Worm (Caenorhabditis elegans) whole organism, late embryonic: Measurements from ENCODE around the gene nlp-7.

Source experiments
- C38D4.7 ChIP-seq: fragments of 200-800 bp; sonication (Bioruptor generic); optimal IDR thresholded peaks from 2 replicates; lab custom pipeline; 2018; ENCODE audit warnings: mild to moderate bottlenecking, missing genetic modification characterization, moderate library complexity, missing compliant biosample characterization
- dmd-4 ChIP-seq: sonication (generic microtip); optimal IDR thresholded peaks from 2 replicates; lab custom pipeline; 2016; ENCODE audit warnings: borderline replicate concordance, missing genetic modification characterization, missing compliant biosample characterization
- dve-1 ChIP-seq: sonication (generic microtip); optimal IDR thresholded peaks from 2 replicates; lab custom pipeline; 2017; ENCODE audit warnings: antibody characterized with exemption, mild to moderate bottlenecking, missing genetic modification characterization, missing compliant biosample characterization
- fkh-10 ChIP-seq: fragments of 150-350 bp; optimal IDR thresholded peaks from 2 replicates; lab custom pipeline; 2014; ENCODE audit warnings: missing biosample characterization, missing genetic modification reagents, missing genetic modification characterization
- gmeb-2 ChIP-seq: sonication (generic microtip); optimal IDR thresholded peaks from 2 replicates; lab custom pipeline; 2016; ENCODE audit warnings: missing genetic modification characterization, inconsistent platforms, missing compliant biosample characterization
- hlh-13 ChIP-seq: fragments of 200-800 bp; sonication (Bioruptor generic); optimal IDR thresholded peaks from 2 replicates; lab custom pipeline; 2018; ENCODE audit warnings: mild to moderate bottlenecking, missing genetic modification characterization, missing compliant biosample characterization
- madf-2 ChIP-seq: sonication (generic microtip); optimal IDR thresholded peaks from 2 replicates; lab custom pipeline; 2017; ENCODE audit warnings: missing genetic modification characterization, missing compliant biosample characterization
- pag-3 ChIP-seq: sonication (generic microtip); optimal IDR thresholded peaks from 2 replicates; lab custom pipeline; 2016; ENCODE audit warnings: missing compliant biosample characterization, missing genetic modification characterization, borderline replicate concordance
- pha-4 ChIP-seq: fragments of 150-350 bp; optimal IDR thresholded peaks from 2 replicates; lab custom pipeline; 2018; ENCODE audit warnings: missing biosample characterization, missing genetic modification reagents, missing genetic modification characterization
- pqm-1 ChIP-seq: sonication (generic microtip); optimal IDR thresholded peaks from 2 replicates; lab custom pipeline; 2016; ENCODE audit warnings: missing genetic modification characterization, missing compliant biosample characterization
- ref-2 ChIP-seq: sonication (generic microtip); optimal IDR thresholded peaks from 2 replicates; lab custom pipeline; 2016; ENCODE audit warnings: missing genetic modification characterization, missing compliant biosample characterization
- rnt-1 ChIP-seq: sonication (generic microtip); optimal IDR thresholded peaks from 2 replicates; lab custom pipeline; 2016; ENCODE audit warnings: missing genetic modification characterization, missing compliant biosample characterization
- ztf-16 ChIP-seq: sonication (generic microtip); optimal IDR thresholded peaks from 2 replicates; lab custom pipeline; 2017; ENCODE audit warnings: missing genetic modification characterization, missing compliant biosample characterization

DNA sequence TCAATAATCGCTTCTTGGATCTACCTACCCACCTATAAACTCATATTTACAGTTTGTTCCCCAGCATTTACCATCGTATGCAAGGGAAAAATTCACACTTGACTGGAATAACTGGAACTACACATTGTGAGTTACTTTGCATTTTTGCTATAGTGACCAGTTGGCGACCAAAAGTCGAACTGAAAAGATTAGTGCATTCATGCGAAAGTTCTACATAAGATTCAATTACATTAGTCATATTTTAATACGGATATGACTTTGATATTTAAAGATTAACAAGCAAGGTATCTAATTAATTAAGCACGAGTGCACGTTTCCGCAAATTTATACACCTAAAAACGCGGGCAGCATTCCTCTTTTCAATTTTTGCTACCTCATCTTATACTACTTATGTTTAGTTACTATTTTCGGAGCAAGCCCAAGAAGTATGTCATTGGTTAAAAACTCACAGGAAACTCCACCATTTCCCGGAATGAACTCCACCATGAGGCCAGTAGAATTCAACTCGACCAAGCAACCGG is 21.9 kb upstream of the nlp-7 start, which contains the start of gene jmjd-3.1:
- TF ChIP-seq pqm-1 (tag; lab: Kevin White, UChicago) (no peak), hlh-13 (GFP tag; lab: Kevin White, UChicago) (no peak), fkh-10 (no peak), madf-2 (no peak), pag-3 (tag; lab: Kevin White, UChicago) (no peak), ztf-16 (tag; lab: Kevin White, UChicago) (no peak), dve-1 (tag; lab: Kevin White, UChicago) (no peak), gmeb-2 (tag; lab: Kevin White, UChicago) (no peak), dmd-4 (tag; lab: Kevin White, UChicago) (no peak), ref-2 (tag; lab: Kevin White, UChicago) (no peak), rnt-1 (no peak), C38D4.7 (GFP tag; lab: Kevin White, UChicago) (no peak), pha-4 (tag; lab: Kevin White, UChicago) (no peak)
